Fruit fly (Drosophila melanogaster) whole organism, embryonic: ENCODE measurements around the gene anchor.

Source experiments
- Asciz ChIP-seq: fragments of 200-800 bp; sonication (Bioruptor generic); optimal IDR thresholded peaks from 2 replicates; lab custom pipeline; 2017; ENCODE audit warnings: missing biosample characterization, mild to moderate bottlenecking, missing genetic modification characterization, missing genetic modification reagents
- CG12769 ChIP-seq: fragments of 200-800 bp; sonication (Bioruptor generic); optimal IDR thresholded peaks from 2 replicates; lab custom pipeline; 2019; ENCODE audit warnings: missing biosample characterization, mild to moderate bottlenecking, missing genetic modification characterization, moderate library complexity
- CG13624 ChIP-seq: fragments of 200-800 bp; sonication (Bioruptor generic); optimal IDR thresholded peaks from 2 replicates; lab custom pipeline; 2016; ENCODE audit warnings: missing biosample characterization, missing genetic modification characterization
- CG14710 ChIP-seq: fragments of 200-800 bp; sonication (Bioruptor generic); optimal IDR thresholded peaks from 3 replicates; lab custom pipeline; 2019; ENCODE audit warnings: missing biosample characterization, mild to moderate bottlenecking, missing genetic modification characterization, moderate library complexity
- CG1647 ChIP-seq: fragments of 200-800 bp; sonication (Bioruptor generic); optimal IDR thresholded peaks from 3 replicates; lab custom pipeline; 2016; ENCODE audit warnings: missing biosample characterization, missing genetic modification characterization
- CG18476 ChIP-seq: fragments of 200-800 bp; sonication (Bioruptor generic); optimal IDR thresholded peaks from 2 replicates; lab custom pipeline; 2016; ENCODE audit warnings: missing biosample characterization, mild to moderate bottlenecking, missing genetic modification characterization
- CG18599 ChIP-seq: fragments of 200-800 bp; sonication (Bioruptor generic); optimal IDR thresholded peaks from 3 replicates; lab custom pipeline; 2017; ENCODE audit warnings: missing biosample characterization, missing genetic modification characterization, mild to moderate bottlenecking, moderate library complexity, missing genetic modification reagents
- CG30403 ChIP-seq: fragments of 200-800 bp; sonication (Bioruptor generic); optimal IDR thresholded peaks from 3 replicates; lab custom pipeline; 2016; ENCODE audit warnings: missing biosample characterization, missing genetic modification characterization
- CG30431 ChIP-seq: fragments of 200-800 bp; sonication (Bioruptor generic); optimal IDR thresholded peaks from 2 replicates; lab custom pipeline; 2017; ENCODE audit warnings: missing biosample characterization, missing genetic modification characterization
- CG31224 ChIP-seq: fragments of 200-800 bp; sonication (Bioruptor generic); IDR thresholded peaks from 2 replicates; pipeline ENCODE4 v1.3.6; 2022; ENCODE audit warnings: missing biosample characterization, missing genetic modification characterization
- CG3281 ChIP-seq: fragments of 200-800 bp; sonication (Bioruptor generic); optimal IDR thresholded peaks from 3 replicates; lab custom pipeline; 2017; ENCODE audit warnings: missing biosample characterization, mild to moderate bottlenecking, missing genetic modification characterization
- CG3407 ChIP-seq: fragments of 200-800 bp; sonication (Bioruptor generic); optimal IDR thresholded peaks from 2 replicates; lab custom pipeline; 2018; ENCODE audit warnings: missing biosample characterization, mild to moderate bottlenecking, missing genetic modification characterization
- CG4328 ChIP-seq: fragments of 200-800 bp; sonication (Bioruptor generic); optimal IDR thresholded peaks from 3 replicates; lab custom pipeline; 2017; ENCODE audit warnings: missing biosample characterization, missing genetic modification reagents, missing genetic modification characterization
- CG4730 ChIP-seq: fragments of 200-800 bp; sonication (Bioruptor generic); IDR thresholded peaks from 2 replicates; pipeline ENCODE4 v1.3.6; 2022; ENCODE audit warnings: missing biosample characterization, missing genetic modification characterization
- CG5953 ChIP-seq: fragments of 200-800 bp; sonication (Bioruptor generic); IDR thresholded peaks from 2 replicates; pipeline ENCODE4 v1.3.6; 2022; ENCODE audit warnings: missing biosample characterization, missing genetic modification characterization
- CG8290 ChIP-seq, 3 experiments: fragments of 200-800 bp; sonication (Bioruptor generic); optimal IDR thresholded peaks; 2 replicates each; lab custom pipeline; 2016 to 2019; ENCODE audit warnings: missing biosample characterization in 3 of 3, missing genetic modification characterization in 3 of 3, mild to moderate bottlenecking in 2 of 3, moderate library complexity in 1 of 3
- CrebB ChIP-seq: fragments of 200-800 bp; sonication (Bioruptor generic); optimal IDR thresholded peaks from 3 replicates; lab custom pipeline; 2018; ENCODE audit warnings: missing biosample characterization, mild to moderate bottlenecking, missing genetic modification characterization
- D ChIP-seq, 2 experiments: fragments of 200-800 bp in 1 of 2; fragments of >200 bp in 1 of 2; sonication (Bioruptor generic) in 1 of 2; optimal IDR thresholded peaks; 2 replicates in 1 of 2; 3 replicates in 1 of 2; lab custom pipeline; 2017; ENCODE audit warnings: mild to moderate bottlenecking in 1 of 2, missing biosample characterization in 1 of 2, missing genetic modification characterization in 1 of 2, missing genetic modification reagents in 1 of 2
- Dp ChIP-seq: fragments of 200-800 bp; sonication (Bioruptor generic); optimal IDR thresholded peaks from 2 replicates; lab custom pipeline; 2018; ENCODE audit warnings: missing biosample characterization, mild to moderate bottlenecking, missing genetic modification characterization, moderate library complexity
- Fer1 ChIP-seq: fragments of 200-800 bp; sonication (Bioruptor generic); optimal IDR thresholded peaks from 2 replicates; lab custom pipeline; 2017; ENCODE audit warnings: missing biosample characterization, mild to moderate bottlenecking, missing genetic modification characterization
- HmgZ ChIP-seq: fragments of 200-800 bp; sonication (Bioruptor generic); optimal IDR thresholded peaks from 2 replicates; lab custom pipeline; 2018; ENCODE audit warnings: missing biosample characterization, mild to moderate bottlenecking, missing genetic modification characterization
- Hr51 ChIP-seq, 2 experiments: fragments of 200-800 bp; sonication (Bioruptor generic); optimal IDR thresholded peaks; 2 replicates in 1 of 2; 3 replicates in 1 of 2; lab custom pipeline; 2016 to 2018; ENCODE audit warnings: missing biosample characterization in 2 of 2, missing genetic modification characterization in 2 of 2, mild to moderate bottlenecking in 1 of 2, moderate library complexity in 1 of 2
- Lim3 ChIP-seq: fragments of 200-800 bp; sonication (Bioruptor generic); IDR thresholded peaks from 2 replicates; pipeline ENCODE4 v1.3.6; 2022; ENCODE audit warnings: missing biosample characterization, missing genetic modification characterization
- Meics ChIP-seq: fragments of 200-800 bp; sonication (Bioruptor generic); optimal IDR thresholded peaks from 2 replicates; lab custom pipeline; 2017; ENCODE audit warnings: missing biosample characterization, mild to moderate bottlenecking, missing genetic modification characterization
- Mrtf ChIP-seq: fragments of 200-800 bp; sonication (Bioruptor generic); IDR thresholded peaks from 3 replicates; pipeline ENCODE4 v1.3.6; 2022; ENCODE audit warnings: missing biosample characterization, missing genetic modification characterization
- Pdp1 ChIP-seq, 2 experiments: fragments of 200-800 bp; sonication (Bioruptor generic); optimal IDR thresholded peaks; 3 replicates each; lab custom pipeline; 2016; ENCODE audit warnings: missing biosample characterization in 2 of 2, missing genetic modification characterization in 2 of 2, mild to moderate bottlenecking in 1 of 2, moderate library complexity in 1 of 2
- Ptx1 ChIP-seq: fragments of 200-800 bp; sonication (Bioruptor generic); IDR thresholded peaks from 2 replicates; pipeline ENCODE4 v1.3.6; 2022; ENCODE audit warnings: missing biosample characterization, missing genetic modification characterization
- Trl ChIP-seq, 3 experiments: fragments of >200 bp in 2 of 3; fragments of 200-800 bp in 1 of 3; sonication (Bioruptor generic) in 1 of 3; optimal IDR thresholded peaks; 2 replicates in 1 of 3; 3 replicates in 2 of 3; lab custom pipeline; 2016 to 2017; ENCODE audit warnings: missing biosample characterization in 1 of 3, missing genetic modification characterization in 1 of 3
- az2 ChIP-seq: fragments of 200-800 bp; sonication (Bioruptor generic); optimal IDR thresholded peaks from 3 replicates; lab custom pipeline; 2016; ENCODE audit warnings: missing biosample characterization, missing genetic modification characterization
- bab2 ChIP-seq: fragments of 200-800 bp; sonication (Bioruptor generic); optimal IDR thresholded peaks from 2 replicates; lab custom pipeline; 2016; ENCODE audit warnings: missing biosample characterization, missing genetic modification characterization
- bbx ChIP-seq: fragments of 200-800 bp; sonication (Bioruptor generic); IDR thresholded peaks from 2 replicates; pipeline ENCODE4 v1.3.6; 2022; ENCODE audit warnings: missing biosample characterization, missing genetic modification characterization; ENCODE audit not compliant: partially characterized antibody
- chinmo ChIP-seq: fragments of 200-800 bp; sonication (Bioruptor generic); IDR thresholded peaks from 4 replicates; pipeline ENCODE4 v1.3.6; 2022; ENCODE audit warnings: missing biosample characterization, missing genetic modification characterization; ENCODE audit not compliant: partially characterized antibody
- chm ChIP-seq: fragments of 200-800 bp; sonication (Bioruptor generic); IDR thresholded peaks from 2 replicates; pipeline ENCODE4 v1.3.6; 2022; ENCODE audit warnings: missing biosample characterization, missing genetic modification characterization
- danr ChIP-seq: fragments of 200-800 bp; sonication (Bioruptor generic); IDR thresholded peaks from 2 replicates; pipeline ENCODE4 v1.3.6; 2022; ENCODE audit warnings: missing biosample characterization, missing genetic modification characterization
- dmrt99B ChIP-seq: fragments of 200-800 bp; sonication (Bioruptor generic); optimal IDR thresholded peaks from 2 replicates; lab custom pipeline; 2018; ENCODE audit warnings: missing biosample characterization, mild to moderate bottlenecking, missing genetic modification characterization, moderate library complexity
- fru ChIP-seq: fragments of >200 bp; optimal IDR thresholded peaks from 2 replicates; lab custom pipeline; 2017
- ind ChIP-seq: fragments of 200-800 bp; sonication (Bioruptor generic); optimal IDR thresholded peaks from 3 replicates; lab custom pipeline; 2016; ENCODE audit warnings: missing biosample characterization, missing genetic modification characterization
- oc ChIP-seq: fragments of 200-800 bp; sonication (Bioruptor generic); optimal IDR thresholded peaks from 2 replicates; lab custom pipeline; 2018; ENCODE audit warnings: missing biosample characterization, mild to moderate bottlenecking, missing genetic modification characterization, moderate library complexity
- otp ChIP-seq: fragments of 200-800 bp; sonication (Bioruptor generic); IDR thresholded peaks from 3 replicates; pipeline ENCODE4, ENCODE4 v1.3.6; 2022; ENCODE audit warnings: missing biosample characterization, missing genetic modification characterization
- salm ChIP-seq: fragments of 200-800 bp; sonication (Bioruptor generic); optimal IDR thresholded peaks from 2 replicates; lab custom pipeline; 2018; ENCODE audit warnings: missing biosample characterization, mild to moderate bottlenecking, missing genetic modification characterization
- stwl ChIP-seq: fragments of 200-800 bp; sonication (Bioruptor generic); optimal IDR thresholded peaks from 3 replicates; lab custom pipeline; 2018; ENCODE audit warnings: missing biosample characterization, mild to moderate bottlenecking, missing genetic modification characterization, moderate library complexity
- tgo ChIP-seq: fragments of 200-800 bp; sonication (Bioruptor generic); IDR thresholded peaks from 3 replicates; pipeline ENCODE4 v1.3.6; 2022; ENCODE audit warnings: missing biosample characterization, missing genetic modification characterization
- yki ChIP-seq: fragments of >200 bp; optimal IDR thresholded peaks from 3 replicates; lab custom pipeline; 2018
- z ChIP-seq: fragments of 200-800 bp; sonication (Bioruptor generic); IDR thresholded peaks from 3 replicates; pipeline ENCODE4 v1.3.6; 2022; ENCODE audit warnings: missing biosample characterization, missing genetic modification characterization
- zen2 ChIP-seq: fragments of 200-800 bp; sonication (Bioruptor generic); IDR thresholded peaks from 3 replicates; pipeline ENCODE4 v1.3.6; 2022; ENCODE audit warnings: missing biosample characterization, missing genetic modification characterization; ENCODE audit not compliant: partially characterized antibody
- zfh1 ChIP-seq: fragments of 200-800 bp; sonication (Bioruptor generic); IDR thresholded peaks from 3 replicates; pipeline ENCODE4 v1.3.6; 2022; ENCODE audit warnings: missing biosample characterization, missing genetic modification characterization

anchor gene

dm6 chr3L:17658423-17659267 lies 37.0 kb downstream of the anchor start (continued):
- TF ChIP-seq CG4730 (GFP tag; lab: Robert Waterston, UW) (peak; percentile 86), HmgZ (tag; lab: Kevin White, UChicago) (peak; percentile 93), stwl (tag; lab: Kevin White, UChicago) (no peak), Asciz (GFP tag; lab: Kevin White, UChicago) (peak; percentile 82), Lim3 (GFP tag; lab: Robert Waterston, UW) (peak; percentile 74; the same call in 1 of the 2 replicates), zfh1 (GFP tag; lab: Robert Waterston, UW) (peak; percentile 93), bbx (GFP tag; lab: Robert Waterston, UW) (peak; percentile 41; the same call in 1 of the 2 replicates), CG3407 (GFP tag; lab: Kevin White, UChicago) (peak; percentile 67), chm (GFP tag; lab: Robert Waterston, UW) (peak; percentile 88; the same call in 1 of the 2 replicates), danr (peak; percentile 83), dmrt99B (tag; lab: Kevin White, UChicago) (peak; percentile 86), CG31224 (GFP tag; lab: Robert Waterston, UW) (peak; percentile 91), D (optimal IDR thresholded peaks at IDR 0.05; lab: Kevin White, UChicago) (no peak), D (GFP tag; optimal IDR thresholded peaks at IDR 0.05; lab: Kevin White, UChicago) (peak; percentile 56), tgo (peak; percentile 91), otp (GFP tag; lab: Robert Waterston, UW) (peak; percentile 94), Mrtf (GFP tag; lab: Robert Waterston, UW) (peak; percentile 91), CG18476 (GFP tag; lab: Kevin White, UChicago) (peak; percentile 65)

dm6 chr3L:17659268-17659589 lies 37.6 kb downstream of the anchor start:
- TF ChIP-seq salm (tag; lab: Kevin White, UChicago), result no peak
- TF ChIP-seq CG18599, result peak; percentile 86
- TF ChIP-seq CG8290 (GFP tag; optimal IDR thresholded peaks at IDR 0.05; lab: Kevin White, UChicago), result no peak
- TF ChIP-seq CG8290 (tag; optimal IDR thresholded peaks at IDR 0.05; lab: Kevin White, UChicago), result peak in 1 of 2 experiments; percentile 88
- TF ChIP-seq HmgZ (tag; lab: Kevin White, UChicago), result peak; percentile 55
- no peak for TF ChIP-seq fru (lab: Kevin White, UChicago)
- 0 out of 3 replicates have a peak, but pooled peaks have one; percentile 26 for TF ChIP-seq z (GFP tag; lab: Robert Waterston, UW)
- no peak for TF ChIP-seq CG30431 (GFP tag; lab: Kevin White, UChicago)
- peak; percentile 33 for TF ChIP-seq CG4328
- no peak for TF ChIP-seq CG5953
- no peak for TF ChIP-seq zen2
- peak; percentile 45 for TF ChIP-seq CG1647 (GFP tag; lab: Kevin White, UChicago)
- TF ChIP-seq Fer1 (GFP tag; lab: Kevin White, UChicago), result peak; percentile 67
- TF ChIP-seq CrebB (tag; lab: Kevin White, UChicago), result peak; percentile 26
- peak; percentile 63 for TF ChIP-seq Meics
- no peak for TF ChIP-seq Ptx1
- TF ChIP-seq Trl (optimal IDR thresholded peaks at IDR 0.05; lab: Kevin White, UChicago), result peak in 1 of 2 experiments; percentile 35
- peak; percentile 21 for TF ChIP-seq Trl (GFP tag; optimal IDR thresholded peaks at IDR 0.05; lab: Kevin White, UChicago)
- TF ChIP-seq ind (GFP tag; lab: Kevin White, UChicago), result no peak
- no peak for TF ChIP-seq az2 (GFP tag; lab: Kevin White, UChicago)
- TF ChIP-seq chinmo (GFP tag; lab: Robert Waterston, UW), result peak; percentile 78; the same call in 1 of the 4 replicates
- peak in 1 of 2 experiments; percentile 45 for TF ChIP-seq Hr51 (GFP tag; optimal IDR thresholded peaks at IDR 0.05; lab: Kevin White, UChicago)
- peak; percentile 13 to 21 for TF ChIP-seq Pdp1 (GFP tag; optimal IDR thresholded peaks at IDR 0.05; lab: Kevin White, UChicago)
- TF ChIP-seq oc, result peak; percentile 9
- no peak for TF ChIP-seq Dp (GFP tag; lab: Kevin White, UChicago)
- no peak for TF ChIP-seq CG14710 (tag; lab: Kevin White, UChicago)
- peak; percentile 84 for TF ChIP-seq CG12769 (tag; lab: Kevin White, UChicago)
- peak; percentile 81 for TF ChIP-seq CG13624 (GFP tag; lab: Kevin White, UChicago)
- TF ChIP-seq yki (lab: Kevin White, UChicago), result no peak
- TF ChIP-seq bab2 (GFP tag; lab: Kevin White, UChicago), result peak; percentile 47
- TF ChIP-seq CG30403 (GFP tag; lab: Kevin White, UChicago), result no peak
- peak; percentile 49 for TF ChIP-seq CG3281 (GFP tag; lab: Kevin White, UChicago)
